Worm (Caenorhabditis elegans) whole organism, mixed stage, embryonic: ENCODE data around the gene srz-42.

ENCODE experiments used
- elt-1 ChIP-seq: sonication (generic microtip); optimal IDR thresholded peaks from 2 replicates; lab custom pipeline; 2017; ENCODE audit warnings: missing genetic modification characterization, mild to moderate bottlenecking, missing compliant biosample characterization, antibody characterized with exemption, moderate library complexity, borderline replicate concordance; ENCODE audit not compliant: insufficient read depth
- hlh-1 ChIP-seq: fragments of 150-350 bp; optimal IDR thresholded peaks from 2 replicates; lab custom pipeline; 2014; ENCODE audit warnings: missing biosample characterization, missing genetic modification reagents, missing genetic modification characterization
- nhr-237 ChIP-seq: fragments of 150-350 bp; optimal IDR thresholded peaks from 2 replicates; lab custom pipeline; 2014; ENCODE audit warnings: missing biosample characterization, missing genetic modification characterization
- nhr-76 ChIP-seq: sonication (generic microtip); optimal IDR thresholded peaks from 2 replicates; lab custom pipeline; 2017; ENCODE audit warnings: missing biosample characterization, missing genetic modification characterization
- pha-4 ChIP-seq: fragments of 150-350 bp; optimal IDR thresholded peaks from 2 replicates; lab custom pipeline; 2018; ENCODE audit warnings: missing biosample characterization, missing genetic modification reagents, missing genetic modification characterization
- sem-2 ChIP-seq: fragments of 200-800 bp; sonication (Bioruptor generic); optimal IDR thresholded peaks from 2 replicates; lab custom pipeline; 2018; ENCODE audit warnings: mild to moderate bottlenecking, missing genetic modification characterization, missing compliant biosample characterization
- sptf-1 ChIP-seq: sonication (generic microtip); optimal IDR thresholded peaks from 2 replicates; lab custom pipeline; 2017; ENCODE audit warnings: mild to moderate bottlenecking, missing genetic modification characterization, moderate library complexity, missing compliant biosample characterization
- ztf-11 ChIP-seq: fragments of 150-350 bp; optimal IDR thresholded peaks from 2 replicates; lab custom pipeline; 2014; ENCODE audit warnings: missing biosample characterization, missing genetic modification characterization

DNA sequence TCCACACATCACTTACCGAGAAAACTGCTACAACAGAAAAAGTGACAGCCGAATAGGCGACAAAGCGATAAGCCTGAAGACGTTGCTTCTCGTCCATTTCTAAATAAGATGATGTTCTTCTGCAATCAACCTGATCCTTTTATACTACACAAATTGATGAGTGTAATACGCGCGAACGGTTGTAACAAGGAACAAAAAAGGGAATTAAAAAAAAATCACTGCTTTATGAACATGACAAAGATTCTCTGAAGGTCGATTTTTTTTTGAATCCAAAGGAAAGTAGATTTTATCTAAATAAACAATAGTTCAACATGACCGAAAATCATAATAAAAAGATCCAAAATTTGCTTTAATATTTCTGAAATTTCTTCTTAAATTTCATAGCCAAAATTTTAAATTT is 29.9 kb upstream of the srz-42 start, which contains the start of gene col-133:
- TF ChIP-seq nhr-76 (tag; lab: Kevin White, UChicago) (no peak), ztf-11 (no peak), hlh-1 (tag; lab: Kevin White, UChicago) (no peak), sptf-1 (tag; lab: Kevin White, UChicago) (no peak), nhr-237 (tag; lab: Kevin White, UChicago) (no peak), pha-4 (tag; lab: Kevin White, UChicago) (no peak), elt-1 (no peak), sem-2 (GFP tag; lab: Kevin White, UChicago) (no peak)
